Worm (Caenorhabditis elegans): ENCODE data around the gene ztf-27.

The ztf-27 gene

ce11 chrII:10388041-10388706 lies 3.0 kb downstream of the ztf-27 start (continued):
- peak; percentile 56 for TF ChIP-seq D2030.7 (GFP tag; IDR thresholded peaks at IDR 0.05)
- no peak for TF ChIP-seq lag-1 (GFP tag; IDR thresholded peaks at IDR 0.05)
- peak; percentile 26 for TF ChIP-seq nhr-80 (tag; optimal IDR thresholded peaks at IDR 0.05)
- no peak for TF ChIP-seq F10E7.11 (tag; optimal IDR thresholded peaks at IDR 0.05)
- TF ChIP-seq unc-130 (GFP tag; optimal IDR thresholded peaks at IDR 0.05) = no peak
- TF ChIP-seq K12H6.12 (tag; optimal IDR thresholded peaks at IDR 0.05) = peak; percentile 32
- TF ChIP-seq lin-26 (GFP tag; IDR thresholded peaks at IDR 0.05) = no peak
- no peak for TF ChIP-seq lir-1 (GFP tag; conservative IDR thresholded peaks at IDR 0.05)
- TF ChIP-seq ceh-58 (GFP tag; IDR thresholded peaks at IDR 0.05) = no peak
- no peak for TF ChIP-seq dpff-1 (tag; optimal IDR thresholded peaks at IDR 0.05)
- TF ChIP-seq F33H1.4 (GFP tag; IDR thresholded peaks at IDR 0.05) = peak; percentile 51
- no peak for TF ChIP-seq hlh-12 (tag; optimal IDR thresholded peaks at IDR 0.05)
- TF ChIP-seq F57C9.4 (tag; optimal IDR thresholded peaks at IDR 0.05) = no peak
- peak; percentile 22 for TF ChIP-seq dpl-1 (GFP tag; optimal IDR thresholded peaks at IDR 0.05)
- no peak for TF ChIP-seq F57A8.1 (GFP tag; optimal IDR thresholded peaks at IDR 0.05)
- peak; percentile 72 for TF ChIP-seq B0019.2 (GFP tag; conservative IDR thresholded peaks at IDR 0.05)
- no peak for TF ChIP-seq nhr-90 (tag; optimal IDR thresholded peaks at IDR 0.05)
- no peak for TF ChIP-seq F37B4.10 (GFP tag; IDR thresholded peaks at IDR 0.05)
- TF ChIP-seq efl-1 (GFP tag; optimal IDR thresholded peaks at IDR 0.05) = peak; percentile 2
- TF ChIP-seq lin-35 (GFP tag; optimal IDR thresholded peaks at IDR 0.05) = peak in 1 of 3 experiments; percentile 80
- peak; percentile 39; the same call in 1 of the 2 replicates for TF ChIP-seq B0336.3 (GFP tag; IDR thresholded peaks at IDR 0.05)
- TF ChIP-seq ekl-4 (GFP tag; IDR thresholded peaks at IDR 0.05) = peak; percentile 26; the same call in 1 of the 2 replicates
- TF ChIP-seq ztf-6 (GFP tag; IDR thresholded peaks at IDR 0.05) = no peak
- TF ChIP-seq lin-54 (GFP tag; optimal IDR thresholded peaks at IDR 0.05) = peak; percentile 62
- TF ChIP-seq sea-2 (GFP tag; IDR thresholded peaks at IDR 0.05) = no peak
- peak; percentile 70 for TF ChIP-seq tlf-1 (GFP tag; optimal IDR thresholded peaks at IDR 0.05)
- peak; percentile 82 for TF ChIP-seq attf-5 (GFP tag; optimal IDR thresholded peaks at IDR 0.05)
- TF ChIP-seq snpc-1.3 (tag; optimal IDR thresholded peaks at IDR 0.05; ENCODE audit: insufficient read depth) = peak; percentile 78
- TF ChIP-seq fkh-3 (tag; optimal IDR thresholded peaks at IDR 0.05) = no peak
- TF ChIP-seq snpc-3.4 (tag; optimal IDR thresholded peaks at IDR 0.05) = peak; percentile 36
- TF ChIP-seq nfya-2 (GFP tag; IDR thresholded peaks at IDR 0.05) = no peak
- TF ChIP-seq ztf-22 (GFP tag; optimal IDR thresholded peaks at IDR 0.05) = no peak
- peak; percentile 23 for TF ChIP-seq ZK185.1 (tag; optimal IDR thresholded peaks at IDR 0.05; ENCODE audit: poor library complexity, severe bottlenecking)
- TF ChIP-seq lin-40 (tag; optimal IDR thresholded peaks at IDR 0.05) = peak; percentile 59
- no peak for TF ChIP-seq unc-62 (GFP tag; optimal IDR thresholded peaks at IDR 0.05)
- no peak for TF ChIP-seq ets-4 (GFP tag; optimal IDR thresholded peaks at IDR 0.05)
- no peak for TF ChIP-seq ztf-26 (tag; optimal IDR thresholded peaks at IDR 0.05)
- TF ChIP-seq cebp-2 (GFP tag; IDR thresholded peaks at IDR 0.05) = no peak
- TF ChIP-seq F49E8.2 (tag; optimal IDR thresholded peaks at IDR 0.05; ENCODE audit: insufficient read depth) = peak; percentile 28
- peak; percentile 79 for TF ChIP-seq dox-1 (GFP tag; IDR thresholded peaks at IDR 0.05)
- TF ChIP-seq mcd-1 (GFP tag; IDR thresholded peaks at IDR 0.05) = peak; percentile 46; the same call in 1 of the 2 replicates
- TF ChIP-seq F23B12.7 (tag; optimal IDR thresholded peaks at IDR 0.05; ENCODE audit: insufficient read depth) = peak; percentile 65
- 0 out of 2 replicates have a peak, but pooled peaks have one; percentile 26 for TF ChIP-seq let-526 (GFP tag; IDR thresholded peaks at IDR 0.05)
- peak; percentile 58 for TF ChIP-seq tbp1 (GFP tag; optimal IDR thresholded peaks at IDR 0.05)
- TF ChIP-seq snpc-1.1 (tag; optimal IDR thresholded peaks at IDR 0.05; ENCODE audit: insufficient read depth) = peak; percentile 20
- TF ChIP-seq ceh-27 (GFP tag; optimal IDR thresholded peaks at IDR 0.05) = peak; percentile 0
- 0 out of 2 replicates have a peak, but pooled peaks have one; percentile 7 for TF ChIP-seq egl-44 (GFP tag; IDR thresholded peaks at IDR 0.05)
